Worm (Caenorhabditis elegans) whole organism, L1 larva: ENCODE results near the gene cat-4.

Experiments used
- C04F5.9 ChIP-seq: sonication (generic microtip); optimal IDR thresholded peaks from 2 replicates; lab custom pipeline; 2016; ENCODE audit warnings: missing genetic modification characterization, missing compliant biosample characterization
- C16A3.4 ChIP-seq: fragments of 150-350 bp; optimal IDR thresholded peaks from 2 replicates; lab custom pipeline; 2014; ENCODE audit warnings: missing biosample characterization, missing genetic modification characterization
- aha-1 ChIP-seq: fragments of 150-350 bp; optimal IDR thresholded peaks from 2 replicates; lab custom pipeline; 2014; ENCODE audit warnings: missing biosample characterization, missing genetic modification characterization
- alr-1 ChIP-seq: fragments of 200-800 bp; sonication (Bioruptor generic); optimal IDR thresholded peaks from 2 replicates; lab custom pipeline; 2018; ENCODE audit warnings: borderline replicate concordance, mild to moderate bottlenecking, missing genetic modification characterization, missing compliant biosample characterization
- blmp-1 ChIP-seq: fragments of 150-350 bp; optimal IDR thresholded peaks from 2 replicates; lab custom pipeline; 2014; ENCODE audit warnings: missing biosample characterization, missing genetic modification characterization
- ceh-63 ChIP-seq: fragments of 200-800 bp; sonication (Bioruptor generic); optimal IDR thresholded peaks from 2 replicates; lab custom pipeline; 2018; ENCODE audit warnings: mild to moderate bottlenecking, missing genetic modification characterization, missing compliant biosample characterization
- ceh-8 ChIP-seq: fragments of 200-800 bp; sonication (Bioruptor generic); optimal IDR thresholded peaks from 2 replicates; lab custom pipeline; 2018; ENCODE audit warnings: mild to moderate bottlenecking, missing genetic modification characterization, moderate library complexity, missing compliant biosample characterization
- ceh-82 ChIP-seq, 3 experiments: fragments of 150-350 bp in 1 of 3; sonication (generic microtip) in 2 of 3; optimal IDR thresholded peaks; 2 replicates each; lab custom pipeline; 2014 to 2017; ENCODE audit warnings: missing biosample characterization in 3 of 3, missing genetic modification characterization in 3 of 3
- dsc-1 ChIP-seq: sonication (generic microtip); optimal IDR thresholded peaks from 2 replicates; lab custom pipeline; 2016; ENCODE audit warnings: mild to moderate bottlenecking, missing genetic modification characterization, missing compliant biosample characterization
- efl-3 ChIP-seq: fragments of 200-800 bp; sonication (Bioruptor generic); optimal IDR thresholded peaks from 2 replicates; lab custom pipeline; 2018; ENCODE audit warnings: mild to moderate bottlenecking, missing genetic modification characterization, missing compliant biosample characterization
- elt-2 ChIP-seq: sonication (generic microtip); optimal IDR thresholded peaks from 2 replicates; lab custom pipeline; 2016; ENCODE audit warnings: missing genetic modification characterization, mild to moderate bottlenecking, inconsistent platforms, missing compliant biosample characterization, missing genetic modification reagents
- elt-3 ChIP-seq, 6 experiments: fragments of 150-350 bp in 1 of 6; sonication (generic microtip); optimal IDR thresholded peaks; 2 replicates each; lab custom pipeline; 2017 to 2018; ENCODE audit warnings: missing biosample characterization in 6 of 6, missing genetic modification characterization in 6 of 6, inconsistent platforms in 1 of 6
- ets-5 ChIP-seq: fragments of 200-800 bp; sonication (Bioruptor generic); IDR thresholded peaks from 2 replicates; pipeline ENCODE4 v1.3.6; 2022; ENCODE audit warnings: missing genetic modification characterization, missing compliant biosample characterization
- fkh-4 ChIP-seq: sonication (generic microtip); optimal IDR thresholded peaks from 2 replicates; lab custom pipeline; 2016; ENCODE audit warnings: missing compliant biosample characterization, missing genetic modification characterization, borderline replicate concordance
- fkh-8 ChIP-seq: sonication (generic microtip); optimal IDR thresholded peaks from 2 replicates; lab custom pipeline; 2016; ENCODE audit warnings: mild to moderate bottlenecking, missing genetic modification characterization, missing compliant biosample characterization
- hlh-4 ChIP-seq: sonication (generic microtip); optimal IDR thresholded peaks from 2 replicates; lab custom pipeline; 2016; ENCODE audit warnings: mild to moderate bottlenecking, missing genetic modification characterization, missing compliant biosample characterization
- hpl-2 ChIP-seq: fragments of 150-350 bp; optimal IDR thresholded peaks from 2 replicates; lab custom pipeline; 2014; ENCODE audit warnings: missing biosample characterization, missing genetic modification reagents, missing genetic modification characterization
- isw-1 ChIP-seq: fragments of 200-800 bp; sonication (Bioruptor generic); IDR thresholded peaks from 2 replicates; pipeline ENCODE4 v1.3.6; 2022; ENCODE audit warnings: missing genetic modification characterization, missing compliant biosample characterization
- lin-13 ChIP-seq: fragments of 150-350 bp; optimal IDR thresholded peaks from 2 replicates; lab custom pipeline; 2014; ENCODE audit warnings: missing biosample characterization, missing genetic modification reagents, missing genetic modification characterization
- lin-14 ChIP-seq: fragments of 200-800 bp; sonication (Bioruptor generic); optimal IDR thresholded peaks from 2 replicates; lab custom pipeline; 2018; ENCODE audit warnings: mild to moderate bottlenecking, missing genetic modification characterization, moderate library complexity, missing compliant biosample characterization
- lin-35 ChIP-seq, 2 experiments: fragments of 150-350 bp; optimal IDR thresholded peaks; 2 replicates each; lab custom pipeline; 2014; ENCODE audit warnings: missing biosample characterization in 2 of 2, missing genetic modification characterization in 2 of 2, missing genetic modification reagents in 2 of 2
- lin-39 ChIP-seq: fragments of 150-350 bp; optimal IDR thresholded peaks from 2 replicates; lab custom pipeline; 2014; ENCODE audit warnings: missing biosample characterization, missing genetic modification reagents, missing genetic modification characterization
- mdl-1 ChIP-seq, 2 experiments: fragments of 150-350 bp; optimal IDR thresholded peaks; 2 replicates each; lab custom pipeline; 2014 to 2017; ENCODE audit warnings: missing biosample characterization in 2 of 2, missing genetic modification characterization in 2 of 2, inconsistent platforms in 1 of 2
- mep-1 ChIP-seq: fragments of 150-350 bp; optimal IDR thresholded peaks from 2 replicates; lab custom pipeline; 2014; ENCODE audit warnings: missing biosample characterization, missing genetic modification characterization
- nhr-11 ChIP-seq: fragments of 150-350 bp; optimal IDR thresholded peaks from 2 replicates; lab custom pipeline; 2014; ENCODE audit warnings: missing biosample characterization, missing genetic modification characterization
- nhr-12 ChIP-seq: sonication (generic microtip); optimal IDR thresholded peaks from 2 replicates; lab custom pipeline; 2017; ENCODE audit warnings: missing biosample characterization, missing genetic modification characterization
- nhr-19 ChIP-seq: fragments of 200-800 bp; sonication (Bioruptor generic); conservative IDR thresholded peaks from 2 replicates; pipeline ENCODE4 v1.3.6; 2022; ENCODE audit warnings: missing genetic modification characterization, missing compliant biosample characterization
- nhr-20 ChIP-seq: sonication (generic microtip); optimal IDR thresholded peaks from 2 replicates; lab custom pipeline; 2016; ENCODE audit warnings: mild to moderate bottlenecking, missing genetic modification characterization, missing compliant biosample characterization
- nhr-237 ChIP-seq: fragments of 150-350 bp; optimal IDR thresholded peaks from 2 replicates; lab custom pipeline; 2014; ENCODE audit warnings: missing biosample characterization, missing genetic modification characterization
- nhr-28 ChIP-seq: fragments of 150-350 bp; optimal IDR thresholded peaks from 2 replicates; lab custom pipeline; 2014; ENCODE audit warnings: missing biosample characterization, missing genetic modification characterization
- nhr-47 ChIP-seq: sonication (generic microtip); optimal IDR thresholded peaks from 2 replicates; lab custom pipeline; 2016; ENCODE audit warnings: mild to moderate bottlenecking, missing genetic modification characterization, moderate library complexity, missing compliant biosample characterization
- nhr-71 ChIP-seq: sonication (generic microtip); optimal IDR thresholded peaks from 2 replicates; lab custom pipeline; 2016; ENCODE audit warnings: mild to moderate bottlenecking, missing genetic modification characterization, moderate library complexity, missing compliant biosample characterization
- nhr-76 ChIP-seq: sonication (generic microtip); optimal IDR thresholded peaks from 2 replicates; lab custom pipeline; 2017; ENCODE audit warnings: missing biosample characterization, missing genetic modification characterization
- nhr-77 ChIP-seq: fragments of 150-350 bp; optimal IDR thresholded peaks from 2 replicates; lab custom pipeline; 2014; ENCODE audit warnings: missing biosample characterization, missing genetic modification characterization
- nhr-84 ChIP-seq: sonication (generic microtip); optimal IDR thresholded peaks from 2 replicates; lab custom pipeline; 2017; ENCODE audit warnings: missing biosample characterization, missing genetic modification characterization
- nhr-85 ChIP-seq: sonication (generic microtip); peaks from one replicate; lab custom pipeline; 2016; ENCODE audit warnings: missing genetic modification characterization, inconsistent platforms, missing compliant biosample characterization
- nhr-90 ChIP-seq: sonication (generic microtip); optimal IDR thresholded peaks from 2 replicates; lab custom pipeline; 2016; ENCODE audit warnings: mild to moderate bottlenecking, missing genetic modification characterization, missing compliant biosample characterization; ENCODE audit not compliant: poor library complexity
- pax-3 ChIP-seq: fragments of 200-800 bp; sonication (Bioruptor generic); optimal IDR thresholded peaks from 2 replicates; lab custom pipeline; 2018; ENCODE audit warnings: mild to moderate bottlenecking, missing genetic modification characterization, moderate library complexity, missing compliant biosample characterization
- rnt-1 ChIP-seq: sonication (generic microtip); optimal IDR thresholded peaks from 2 replicates; lab custom pipeline; 2016; ENCODE audit warnings: mild to moderate bottlenecking, missing genetic modification characterization, moderate library complexity, missing compliant biosample characterization
- skn-1 ChIP-seq: fragments of 150-350 bp; optimal IDR thresholded peaks from 2 replicates; lab custom pipeline; 2014; ENCODE audit warnings: missing biosample characterization, missing genetic modification characterization
- snpc-4 ChIP-seq: fragments of 150-350 bp; optimal IDR thresholded peaks from 2 replicates; lab custom pipeline; 2014; ENCODE audit warnings: missing biosample characterization, missing genetic modification characterization
- sptf-1 ChIP-seq: fragments of 150-350 bp; optimal IDR thresholded peaks from 2 replicates; lab custom pipeline; 2014; ENCODE audit warnings: missing biosample characterization, missing genetic modification characterization
- sup-37 ChIP-seq: fragments of 200-800 bp; sonication (Bioruptor generic); optimal IDR thresholded peaks from 2 replicates; lab custom pipeline; 2018; ENCODE audit warnings: mild to moderate bottlenecking, missing genetic modification characterization, missing compliant biosample characterization
- swsn-7 ChIP-seq: sonication (generic microtip); optimal IDR thresholded peaks from 2 replicates; lab custom pipeline; 2016; ENCODE audit warnings: missing genetic modification characterization, missing compliant biosample characterization
- unc-98 ChIP-seq: fragments of 200-800 bp; sonication (Bioruptor generic); IDR thresholded peaks from 2 replicates; pipeline ENCODE4 v1.3.6; 2022; ENCODE audit warnings: missing genetic modification characterization, missing compliant biosample characterization
- zip-4 ChIP-seq: fragments of 200-800 bp; sonication (Bioruptor generic); optimal IDR thresholded peaks from 2 replicates; lab custom pipeline; 2018; ENCODE audit warnings: mild to moderate bottlenecking, missing genetic modification characterization, moderate library complexity, missing compliant biosample characterization

Gene cat-4

ce11 chrV:10592479-10592878 lies 27.8 kb downstream of the cat-4 start, which contains the start of gene T21C9.9:
T21C9.9 (minus strand) TSS chrV:10592579.
- no peak for TF ChIP-seq aha-1
- no peak for TF ChIP-seq sup-37 (GFP tag; lab: Kevin White, UChicago)
- no peak for TF ChIP-seq swsn-7 (tag; lab: Kevin White, UChicago)
- TF ChIP-seq nhr-85 (tag; lab: Kevin White, UChicago): no peak
- no peak for TF ChIP-seq nhr-71 (tag; lab: Kevin White, UChicago)
- TF ChIP-seq sptf-1 (tag; lab: Kevin White, UChicago): no peak
- no peak for TF ChIP-seq fkh-8 (tag; lab: Kevin White, UChicago)
- no peak for TF ChIP-seq skn-1 (tag; lab: Kevin White, UChicago)
- no peak for TF ChIP-seq efl-3 (GFP tag; lab: Kevin White, UChicago)
- no peak for TF ChIP-seq isw-1 (GFP tag; lab: Robert Waterston, UW)
- no peak for TF ChIP-seq lin-14 (GFP tag; lab: Kevin White, UChicago)
- no peak for TF ChIP-seq dsc-1 (tag; lab: Kevin White, UChicago)
- no peak for TF ChIP-seq zip-4 (GFP tag; lab: Kevin White, UChicago)
- TF ChIP-seq nhr-20 (tag; lab: Kevin White, UChicago): no peak
- no peak for TF ChIP-seq hpl-2 (GFP tag; lab: Kevin White, UChicago)
- TF ChIP-seq unc-98 (GFP tag; lab: Robert Waterston, UW): no peak

ce11 chrV:10594810-10595209 lies 30.1 kb downstream of the cat-4 start, which contains the start of gene T21C9.11:
T21C9.11 (minus strand) TSS chrV:10594910.
- TF ChIP-seq nhr-47 (no peak), elt-2 (tag; lab: Kevin White, UChicago) (no peak), isw-1 (GFP tag; lab: Robert Waterston, UW) (no peak), elt-3 (tag; optimal IDR thresholded peaks at IDR 0.05; lab: Kevin White, UChicago) (no peak), ceh-8 (no peak), mdl-1 (tag; optimal IDR thresholded peaks at IDR 0.05; lab: Kevin White, UChicago) (no peak), nhr-90 (tag; lab: Kevin White, UChicago) (no peak), nhr-71 (tag; lab: Kevin White, UChicago) (no peak), ets-5 (GFP tag; lab: Robert Waterston, UW) (no peak), snpc-4 (no peak), alr-1 (tag; lab: Kevin White, UChicago) (no peak), nhr-19 (no peak), nhr-28 (tag; lab: Kevin White, UChicago) (no peak), sptf-1 (tag; lab: Kevin White, UChicago) (no peak), mep-1 (tag; lab: Kevin White, UChicago) (no peak), pax-3 (no peak), hlh-4 (tag; lab: Kevin White, UChicago) (no peak), lin-39 (tag; lab: Kevin White, UChicago) (no peak)

ce11 chrV:10597234-10597633 lies 32.6 kb downstream of the cat-4 start, which contains the start of gene T21C9.13:
T21C9.13 (plus strand) TSS chrV:10597266.
- TF ChIP-seq nhr-20 (tag; lab: Kevin White, UChicago) (no peak), nhr-28 (tag; lab: Kevin White, UChicago) (no peak), nhr-76 (no peak), fkh-4 (tag; lab: Kevin White, UChicago) (no peak), ceh-8 (no peak), nhr-85 (tag; lab: Kevin White, UChicago) (no peak)

- no peak for TF ChIP-seq ceh-63 (GFP tag; lab: Kevin White, UChicago)
- no peak for TF ChIP-seq elt-3 (tag; optimal IDR thresholded peaks at IDR 0.05; lab: Kevin White, UChicago)
- no peak for TF ChIP-seq hlh-4 (tag; lab: Kevin White, UChicago)
- no peak for TF ChIP-seq nhr-77 (tag; lab: Kevin White, UChicago)
- no peak for TF ChIP-seq lin-13 (GFP tag; lab: Kevin White, UChicago)
- no peak for TF ChIP-seq C04F5.9
- TF ChIP-seq ets-5 (GFP tag; lab: Robert Waterston, UW): no peak
- TF ChIP-seq blmp-1 (tag; lab: Kevin White, UChicago): peak; percentile 12
- no peak for TF ChIP-seq nhr-85 (tag; lab: Kevin White, UChicago)
- no peak for TF ChIP-seq rnt-1
- no peak for TF ChIP-seq ceh-82 (tag; optimal IDR thresholded peaks at IDR 0.05; lab: Kevin White, UChicago)
- TF ChIP-seq nhr-237 (tag; lab: Kevin White, UChicago): no peak
- no peak for TF ChIP-seq nhr-12 (tag; lab: Kevin White, UChicago)
- peak in 1 of 2 experiments; percentile 26 for TF ChIP-seq lin-35 (GFP tag; optimal IDR thresholded peaks at IDR 0.05; lab: Kevin White, UChicago)
- no peak for TF ChIP-seq mdl-1 (tag; optimal IDR thresholded peaks at IDR 0.05; lab: Kevin White, UChicago)
- no peak for TF ChIP-seq nhr-84
- TF ChIP-seq nhr-11: no peak
- no peak for TF ChIP-seq lin-14 (GFP tag; lab: Kevin White, UChicago)
- no peak for TF ChIP-seq nhr-19
- no peak for TF ChIP-seq C16A3.4 (tag; lab: Kevin White, UChicago)
These were observed 34.0 kb downstream of the cat-4 start, which contains the start of gene scpl-4 for ce11 chrV:10598670-10599154. scpl-4 (plus strand) TSS chrV:10599104.
